Fruit fly (Drosophila melanogaster): ENCODE measurements around the gene CG7382.

- TF ChIP-seq Neu2 (GFP tag; optimal IDR thresholded peaks at IDR 0.05; ENCODE audit: borderline replicate concordance) (no peak), Hr78 (GFP tag; optimal IDR thresholded peaks at IDR 0.05) (no peak), wor (GFP tag; IDR thresholded peaks at IDR 0.05) (no peak), CG15514 (GFP tag; optimal IDR thresholded peaks at IDR 0.05) (no peak), nmo (GFP tag; optimal IDR thresholded peaks at IDR 0.05) (no peak), Hmr (GFP tag; optimal IDR thresholded peaks at IDR 0.05) (no peak), Fer1 (GFP tag; optimal IDR thresholded peaks at IDR 0.05) (no peak), Jarid2 (GFP tag; optimal IDR thresholded peaks at IDR 0.05) (no peak), dysf (GFP tag; IDR thresholded peaks at IDR 0.05) (no peak), ro (GFP tag; IDR thresholded peaks at IDR 0.05) (no peak), Sry-δ (GFP tag; optimal IDR thresholded peaks at IDR 0.05) (no peak), bsh (GFP tag; optimal IDR thresholded peaks at IDR 0.05) (no peak), Ets97D (GFP tag; optimal IDR thresholded peaks at IDR 0.05) (no peak)
Observed at dm6 chr2L:5507082-5507481, 12.6 kb downstream of the CG7382 start.

Data from whole organism, embryonic.